Worm (Caenorhabditis elegans) whole organism, young adult: Measurements from ENCODE around the gene srx-51.
"Not testable (repeated sequence)": the region's sequence is repeated elsewhere in the genome, so short reads cannot be mapped to it uniquely, and the experiment has no call there.

ENCODE experiments used
- C17E4.6 ChIP-seq: fragments of 200-800 bp; sonication (Bioruptor generic); IDR thresholded peaks from 2 replicates; pipeline ENCODE4 v1.3.6; 2022; ENCODE audit warnings: missing genetic modification reagents, missing genetic modification characterization, missing compliant biosample characterization
- F33H1.4 ChIP-seq: fragments of 200-800 bp; sonication (Bioruptor generic); IDR thresholded peaks from 2 replicates; pipeline ENCODE4 v1.3.6; 2022; ENCODE audit warnings: missing genetic modification reagents, missing genetic modification characterization, missing compliant biosample characterization
- F39B2.1 ChIP-seq: fragments of 200-800 bp; sonication (Bioruptor generic); IDR thresholded peaks from 2 replicates; pipeline ENCODE4 v1.3.6; 2022; ENCODE audit warnings: missing genetic modification reagents, missing genetic modification characterization, missing compliant biosample characterization
- Y53F4B.3 ChIP-seq: fragments of 200-800 bp; sonication (Bioruptor generic); IDR thresholded peaks from 2 replicates; pipeline ENCODE4 v1.3.6; 2022; ENCODE audit warnings: missing genetic modification reagents, missing genetic modification characterization, missing compliant biosample characterization
- Y56A3A.18 ChIP-seq: fragments of 200-800 bp; sonication (Bioruptor generic); IDR thresholded peaks from 2 replicates; pipeline ENCODE4 v1.3.6; 2022; ENCODE audit warnings: missing genetic modification reagents, missing genetic modification characterization, missing compliant biosample characterization
- Y67H2A.10 ChIP-seq: fragments of 200-800 bp; sonication (Bioruptor generic); conservative IDR thresholded peaks from 2 replicates; pipeline ENCODE4 v1.3.6; 2022; ENCODE audit warnings: missing genetic modification reagents, missing genetic modification characterization, missing compliant biosample characterization
- Y79H2A.3 ChIP-seq: fragments of 200-800 bp; sonication (Bioruptor generic); conservative IDR thresholded peaks from 2 replicates; pipeline ENCODE4 v1.3.6; 2022; ENCODE audit warnings: missing genetic modification reagents, missing genetic modification characterization, missing compliant biosample characterization
- Y95B8A.8 ChIP-seq: fragments of 200-800 bp; sonication (Bioruptor generic); IDR thresholded peaks from 2 replicates; pipeline ENCODE4 v1.3.6; 2022; ENCODE audit warnings: missing genetic modification reagents, missing genetic modification characterization, missing compliant biosample characterization
- ama-1 ChIP-seq, 3 experiments: fragments of 150-350 bp in 1 of 3; sonication (generic microtip) in 2 of 3; optimal IDR thresholded peaks; 2 replicates each; lab custom pipeline; 2014 to 2018; ENCODE audit warnings: missing biosample characterization in 2 of 3, missing genetic modification characterization in 2 of 3, missing genetic modification reagents in 2 of 3
- aptf-3 ChIP-seq: fragments of 200-800 bp; sonication (Bioruptor generic); IDR thresholded peaks from 2 replicates; pipeline ENCODE4 v1.3.6; 2022; ENCODE audit warnings: missing genetic modification characterization, missing compliant biosample characterization
- atf-7 ChIP-seq: sonication (generic microtip); optimal IDR thresholded peaks from 2 replicates; lab custom pipeline; 2017; ENCODE audit warnings: mild to moderate bottlenecking, missing genetic modification characterization, missing compliant biosample characterization
- attf-6 ChIP-seq: fragments of 200-800 bp; sonication (Bioruptor generic); IDR thresholded peaks from 2 replicates; pipeline ENCODE4 v1.3.6; 2022; ENCODE audit warnings: missing genetic modification reagents, missing genetic modification characterization, missing compliant biosample characterization
- bed-2 ChIP-seq: fragments of 200-800 bp; sonication (Bioruptor generic); IDR thresholded peaks from 2 replicates; pipeline ENCODE4 v1.3.6; 2022; ENCODE audit warnings: missing genetic modification reagents, missing genetic modification characterization, missing compliant biosample characterization
- cebp-2 ChIP-seq: fragments of 200-800 bp; sonication (Bioruptor generic); IDR thresholded peaks from 2 replicates; pipeline ENCODE4 v1.3.6; 2022; ENCODE audit warnings: missing genetic modification characterization, missing compliant biosample characterization
- ceh-100 ChIP-seq: fragments of 200-800 bp; sonication (Bioruptor generic); IDR thresholded peaks from 2 replicates; pipeline ENCODE4 v1.3.6; 2022; ENCODE audit warnings: missing genetic modification reagents, missing genetic modification characterization, missing compliant biosample characterization
- ceh-91 ChIP-seq: fragments of 200-800 bp; sonication (Bioruptor generic); IDR thresholded peaks from 2 replicates; pipeline ENCODE4 v1.3.6; 2022; ENCODE audit warnings: missing genetic modification reagents, missing genetic modification characterization, missing compliant biosample characterization
- egrh-3 ChIP-seq: fragments of 200-800 bp; sonication (Bioruptor generic); IDR thresholded peaks from 2 replicates; pipeline ENCODE4 v1.3.6; 2022; ENCODE audit warnings: missing genetic modification reagents, missing genetic modification characterization, missing compliant biosample characterization
- ekl-4 ChIP-seq: fragments of 200-800 bp; sonication (Bioruptor generic); IDR thresholded peaks from 2 replicates; pipeline ENCODE4 v1.3.6; 2022; ENCODE audit warnings: missing genetic modification reagents, missing genetic modification characterization, missing compliant biosample characterization
- fkh-3 ChIP-seq: sonication (generic microtip); optimal IDR thresholded peaks from 2 replicates; lab custom pipeline; 2016; ENCODE audit warnings: mild to moderate bottlenecking, missing genetic modification characterization, missing compliant biosample characterization
- him-1 ChIP-seq: sonication (generic microtip); optimal IDR thresholded peaks from 2 replicates; lab custom pipeline; 2016; ENCODE audit warnings: missing genotype, missing genetic modification reagents, missing genetic modification characterization, missing compliant biosample characterization
- hlh-12 ChIP-seq: sonication (generic microtip); optimal IDR thresholded peaks from 2 replicates; lab custom pipeline; 2016; ENCODE audit warnings: missing genetic modification characterization, missing compliant biosample characterization
- hmg-1.2 ChIP-seq: fragments of 200-800 bp; sonication (Bioruptor generic); IDR thresholded peaks from 2 replicates; pipeline ENCODE4 v1.3.6; 2022; ENCODE audit warnings: missing genetic modification reagents, missing genetic modification characterization, missing compliant biosample characterization
- hsf-1 ChIP-seq: fragments of 200-800 bp; sonication (Bioruptor generic); IDR thresholded peaks from 2 replicates; pipeline ENCODE4 v1.3.6; 2022; ENCODE audit warnings: missing genetic modification reagents, missing genetic modification characterization, missing compliant biosample characterization
- lin-54 ChIP-seq: fragments of 200-800 bp; sonication (Bioruptor generic); optimal IDR thresholded peaks from 2 replicates; lab custom pipeline; 2018; ENCODE audit warnings: mild to moderate bottlenecking, missing genetic modification characterization, missing compliant biosample characterization
- lsl-1 ChIP-seq: fragments of 200-800 bp; sonication (Bioruptor generic); optimal IDR thresholded peaks from 2 replicates; lab custom pipeline; 2018; ENCODE audit warnings: mild to moderate bottlenecking, missing genetic modification characterization, moderate library complexity, missing compliant biosample characterization
- madf-6 ChIP-seq: fragments of 200-800 bp; sonication (Bioruptor generic); IDR thresholded peaks from 2 replicates; pipeline ENCODE4 v1.3.6; 2022; ENCODE audit warnings: missing genetic modification reagents, missing genetic modification characterization, missing compliant biosample characterization
- mel-28 ChIP-seq: sonication (generic microtip); optimal IDR thresholded peaks from 2 replicates; lab custom pipeline; 2016; ENCODE audit warnings: borderline replicate concordance, mild to moderate bottlenecking, missing genetic modification characterization, missing compliant biosample characterization
- nfyb-1 ChIP-seq: fragments of 200-800 bp; sonication (Bioruptor generic); IDR thresholded peaks from 2 replicates; pipeline ENCODE4 v1.3.6; 2022; ENCODE audit warnings: missing genetic modification reagents, missing genetic modification characterization, missing compliant biosample characterization
- nhr-120 ChIP-seq: fragments of 200-800 bp; sonication (Bioruptor generic); IDR thresholded peaks from 2 replicates; pipeline ENCODE4 v1.3.6; 2022; ENCODE audit warnings: missing genetic modification characterization, missing compliant biosample characterization
- nhr-80 ChIP-seq: sonication (generic microtip); optimal IDR thresholded peaks from 2 replicates; lab custom pipeline; 2016; ENCODE audit warnings: missing genetic modification characterization, missing compliant biosample characterization
- pbrm-1 ChIP-seq: fragments of 200-800 bp; sonication (Bioruptor generic); IDR thresholded peaks from 2 replicates; pipeline ENCODE4 v1.3.6; 2022; ENCODE audit warnings: missing genetic modification reagents, missing genetic modification characterization, missing compliant biosample characterization
- rcor-1 ChIP-seq: fragments of 200-800 bp; sonication (Bioruptor generic); IDR thresholded peaks from 2 replicates; pipeline ENCODE4 v1.3.6; 2022; ENCODE audit warnings: missing genetic modification reagents, missing genetic modification characterization, missing compliant biosample characterization
- tbp1 ChIP-seq: fragments of 200-800 bp; sonication (Bioruptor generic); optimal IDR thresholded peaks from 2 replicates; lab custom pipeline; 2018; ENCODE audit warnings: mild to moderate bottlenecking, missing genetic modification characterization, missing compliant biosample characterization
- ztf-18 ChIP-seq: sonication (generic microtip); optimal IDR thresholded peaks from 2 replicates; lab custom pipeline; 2016; ENCODE audit warnings: missing genotype, mild to moderate bottlenecking, missing genetic modification characterization, missing compliant biosample characterization
- ztf-28 ChIP-seq: fragments of 200-800 bp; sonication (Bioruptor generic); IDR thresholded peaks from 2 replicates; pipeline ENCODE4 v1.3.6; 2022; ENCODE audit warnings: missing genetic modification reagents, missing genetic modification characterization, missing compliant biosample characterization
- ztf-6 ChIP-seq: fragments of 200-800 bp; sonication (Bioruptor generic); IDR thresholded peaks from 2 replicates; pipeline ENCODE4 v1.3.6; 2022; ENCODE audit warnings: missing genetic modification reagents, missing genetic modification characterization, missing compliant biosample characterization

Gene srx-51

DNA sequence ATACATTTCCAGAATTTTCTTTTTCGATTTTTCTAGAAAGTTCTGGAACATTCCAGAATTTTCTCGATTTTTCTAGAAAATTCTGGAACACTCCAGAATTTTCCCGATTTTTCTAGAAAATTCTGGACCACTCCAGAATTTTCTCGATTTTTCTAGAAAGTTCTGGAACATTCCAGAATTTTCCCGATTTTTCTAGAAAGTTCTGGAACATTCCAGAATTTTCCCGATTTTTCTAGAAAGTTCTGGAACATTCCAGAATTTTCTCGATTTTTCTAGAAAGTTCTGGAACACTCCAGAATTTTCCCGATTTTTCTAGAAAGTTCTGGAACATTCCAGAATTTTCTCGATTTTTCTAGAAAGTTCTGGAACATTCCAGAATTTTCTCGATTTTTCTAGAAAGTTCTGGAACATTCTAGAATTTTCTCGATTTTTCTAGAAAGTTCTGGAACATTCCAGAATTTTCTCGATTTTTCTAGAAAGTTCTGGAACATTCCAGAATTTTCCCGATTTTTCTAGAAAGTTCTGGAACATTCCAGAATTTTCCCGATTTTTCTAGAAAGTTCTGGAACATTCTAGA, 39.1 kb downstream of the srx-51 start (continued):
- 0 out of 2 replicates have a peak, but pooled peaks have one; percentile 32 for TF ChIP-seq ceh-91 (GFP tag; lab: Robert Waterston, UW)
- peak; percentile 82 for TF ChIP-seq attf-6 (GFP tag; lab: Robert Waterston, UW)
- TF ChIP-seq nfyb-1 (GFP tag; lab: Robert Waterston, UW): peak; percentile 86
- peak; percentile 87; the same call in 1 of the 2 replicates for TF ChIP-seq Y95B8A.8 (GFP tag; lab: Robert Waterston, UW)
- TF ChIP-seq Y67H2A.10: 0 out of 2 replicates have a peak, but pooled peaks have one; percentile 47
- peak; percentile 39; the same call in 1 of the 2 replicates for TF ChIP-seq C17E4.6 (GFP tag; lab: Robert Waterston, UW)
- peak; percentile 87 for TF ChIP-seq rcor-1
- peak; percentile 79 for TF ChIP-seq F39B2.1 (GFP tag; lab: Robert Waterston, UW)
- TF ChIP-seq egrh-3: peak; percentile 96
- 0 out of 2 replicates have a peak, but pooled peaks have one; percentile 13 for TF ChIP-seq hmg-1.2 (GFP tag; lab: Robert Waterston, UW)
- TF ChIP-seq madf-6 (GFP tag; lab: Robert Waterston, UW): peak; percentile 83
- TF ChIP-seq cebp-2: 0 out of 2 replicates have a peak, but pooled peaks have one; percentile 22
- peak; percentile 88 for TF ChIP-seq aptf-3 (GFP tag; lab: Robert Waterston, UW)
- peak; percentile 9 for TF ChIP-seq tbp1 (GFP tag; lab: Kevin White, UChicago)
- peak; percentile 69 for TF ChIP-seq Y53F4B.3 (GFP tag; lab: Robert Waterston, UW)
- TF ChIP-seq Y56A3A.18: peak; percentile 83
- peak; percentile 87 for TF ChIP-seq pbrm-1 (GFP tag; lab: Robert Waterston, UW)
- peak; percentile 88 for TF ChIP-seq Y79H2A.3 (GFP tag; lab: Robert Waterston, UW)
- peak; percentile 16 for TF ChIP-seq lsl-1 (GFP tag; lab: Kevin White, UChicago)
- peak; percentile 99 for TF ChIP-seq hsf-1
- TF ChIP-seq bed-2 (GFP tag; lab: Robert Waterston, UW): 0 out of 2 replicates have a peak, but pooled peaks have one; percentile 17
- TF ChIP-seq ztf-28 (GFP tag; lab: Robert Waterston, UW): peak; percentile 73; the same call in 1 of the 2 replicates

DNA sequence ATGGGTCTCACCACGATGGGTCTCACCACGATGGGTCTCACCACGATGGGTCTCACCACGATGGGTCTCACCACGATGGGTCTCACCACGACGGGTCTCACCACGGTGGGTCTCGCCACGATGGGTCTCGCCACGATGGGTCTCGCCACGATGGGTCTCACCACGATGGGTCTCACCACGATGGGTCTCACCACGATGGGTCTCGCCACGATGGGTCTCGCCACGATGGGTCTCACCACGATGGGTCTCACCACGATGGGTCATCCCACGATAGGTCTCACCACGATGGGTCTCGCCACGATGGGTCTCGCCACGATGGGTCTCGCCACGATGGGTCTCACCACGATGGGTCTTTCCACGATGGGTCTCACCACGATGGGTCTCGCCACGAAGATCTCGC, 40.2 kb downstream of the srx-51 start:
- TF ChIP-seq F33H1.4 (peak; percentile 68), ztf-28 (GFP tag; lab: Robert Waterston, UW) (0 out of 2 replicates have a peak, but pooled peaks have one; percentile 7), egrh-3 (peak; percentile 80)

DNA sequence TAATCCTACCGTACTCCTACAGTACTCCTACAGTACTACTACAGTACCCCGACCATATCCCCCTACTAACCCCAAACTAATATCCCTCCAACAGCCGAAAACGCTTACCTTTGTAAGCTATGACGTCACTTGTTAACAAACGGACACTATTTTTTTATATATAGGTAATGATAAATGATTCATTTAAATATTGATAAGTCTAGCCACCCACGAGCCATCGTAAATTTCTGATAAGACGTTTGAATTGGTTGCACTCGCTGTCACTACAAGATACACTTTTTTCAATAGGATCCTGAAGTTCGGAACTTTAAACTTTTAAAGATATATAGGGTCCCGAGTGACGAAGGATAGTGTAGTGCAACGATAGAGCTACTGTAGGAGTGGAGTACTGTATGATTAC, 41.0 kb downstream of the srx-51 start, which contains the start of gene nhr-247:
nhr-247 (plus strand) TSS at position 330 of the 400 bp plus-strand sequence.
- not testable (repeated sequence) for TF ChIP-seq ztf-6 (GFP tag; lab: Robert Waterston, UW); hlh-12; atf-7 (tag; lab: Kevin White, UChicago)

DNA sequence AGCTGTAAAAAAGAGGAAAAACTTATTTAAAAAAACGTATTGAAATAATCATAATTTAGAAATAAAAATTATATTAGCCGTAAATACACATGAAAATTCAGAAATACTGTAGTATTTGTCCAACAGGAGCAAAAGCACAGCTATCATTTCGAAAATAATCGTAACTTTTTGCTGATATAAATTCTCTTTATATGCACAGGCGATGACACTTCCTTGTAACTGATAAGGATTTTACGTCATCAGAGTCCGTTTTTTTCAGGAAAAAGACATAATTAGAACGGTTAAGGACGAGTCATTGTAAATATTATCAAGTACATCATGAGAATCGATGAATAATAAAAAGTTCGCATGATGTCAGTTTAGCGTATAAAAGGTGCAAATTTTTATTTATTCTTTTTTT, 41.7 kb downstream of the srx-51 start:
- TF ChIP-seq mel-28 (no peak), nhr-80 (tag; lab: Kevin White, UChicago) (peak; percentile 23), ama-1 (optimal IDR thresholded peaks at IDR 0.05; lab: Kevin White, UChicago) (no peak), ama-1 (GFP tag; optimal IDR thresholded peaks at IDR 0.05; lab: Kevin White, UChicago) (no peak), nhr-120 (no peak)

DNA sequence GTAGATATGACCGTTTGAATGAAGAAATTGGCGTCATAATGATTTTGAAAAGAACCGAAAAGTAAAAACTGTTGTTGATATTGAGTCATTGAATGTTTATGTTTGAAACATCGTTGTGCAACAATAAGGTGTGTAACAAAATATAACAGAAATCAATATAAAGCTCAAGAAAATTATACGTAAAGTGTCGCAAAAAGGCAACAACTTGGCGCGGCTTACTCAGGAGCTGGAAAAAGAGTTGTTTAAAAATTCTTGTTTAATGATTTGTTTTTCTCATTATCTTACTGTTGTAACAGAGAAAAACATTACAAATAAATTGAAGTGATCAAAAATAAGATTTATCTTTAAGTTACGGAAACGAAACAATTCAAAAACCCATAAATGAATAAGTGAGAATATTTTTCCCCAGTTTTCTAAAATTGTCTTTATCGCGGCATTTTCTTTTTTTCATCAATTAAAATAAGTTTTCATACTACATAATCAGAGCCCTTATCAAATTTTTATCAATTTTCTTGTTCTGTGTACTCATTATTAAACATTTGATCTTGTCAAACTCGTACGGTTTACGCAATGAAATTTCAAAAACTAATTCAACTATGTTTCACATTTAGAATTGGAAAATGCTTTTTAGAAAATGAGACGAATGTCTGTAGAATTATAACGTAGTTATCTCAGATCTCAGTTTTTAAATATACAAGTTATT, 46.2 kb downstream of the srx-51 start, which contains the start of gene ZK1037.6:
ZK1037.6 (minus strand) TSS at position 51 of the 703 bp plus-strand sequence.
- TF ChIP-seq madf-6 (GFP tag; lab: Robert Waterston, UW): no peak
- no peak for TF ChIP-seq ekl-4 (GFP tag; lab: Robert Waterston, UW)
- no peak for TF ChIP-seq him-1 (tag; lab: Kevin White, UChicago)
- TF ChIP-seq ztf-18 (tag; lab: Kevin White, UChicago): no peak
- TF ChIP-seq ceh-100 (GFP tag; lab: Robert Waterston, UW): no peak
- TF ChIP-seq lin-54 (GFP tag; lab: Kevin White, UChicago): no peak
- TF ChIP-seq ama-1 (optimal IDR thresholded peaks at IDR 0.05; lab: Kevin White, UChicago): no peak
- no peak for TF ChIP-seq ama-1 (GFP tag; optimal IDR thresholded peaks at IDR 0.05; lab: Kevin White, UChicago)
- TF ChIP-seq C17E4.6 (GFP tag; lab: Robert Waterston, UW): no peak
- TF ChIP-seq fkh-3 (tag; lab: Kevin White, UChicago): no peak
- TF ChIP-seq, all 124 proteins: peak for 0
